Fruit fly (Drosophila melanogaster) whole organism, embryonic: ENCODE data around the gene CG15514.

ENCODE experiments used
- CG12219 ChIP-seq: fragments of 200-800 bp; sonication (Bioruptor generic); optimal IDR thresholded peaks from 3 replicates; lab custom pipeline; 2018; ENCODE audit warnings: missing biosample characterization, mild to moderate bottlenecking, missing genetic modification characterization
- CG13424 ChIP-seq: fragments of 200-800 bp; sonication (Bioruptor generic); optimal IDR thresholded peaks from 2 replicates; lab custom pipeline; 2019; ENCODE audit warnings: missing biosample characterization, mild to moderate bottlenecking, missing genetic modification characterization, moderate library complexity
- CG1529 ChIP-seq: fragments of 200-800 bp; sonication (Bioruptor generic); optimal IDR thresholded peaks from 3 replicates; lab custom pipeline; 2018; ENCODE audit warnings: missing biosample characterization, missing genetic modification characterization
- CG1602 ChIP-seq: fragments of 200-800 bp; sonication (Bioruptor generic); optimal IDR thresholded peaks from 3 replicates; lab custom pipeline; 2016; ENCODE audit warnings: missing biosample characterization, missing genetic modification characterization
- CG17186 ChIP-seq: fragments of 200-800 bp; sonication (Bioruptor generic); optimal IDR thresholded peaks from 3 replicates; lab custom pipeline; 2017; ENCODE audit warnings: missing biosample characterization, missing genetic modification reagents, missing genetic modification characterization
- CG17802 ChIP-seq: fragments of 200-800 bp; sonication (Bioruptor generic); optimal IDR thresholded peaks from 2 replicates; lab custom pipeline; 2018; ENCODE audit warnings: missing biosample characterization, mild to moderate bottlenecking, missing genetic modification characterization, moderate library complexity
- CG2116 ChIP-seq: fragments of 200-800 bp; sonication (Bioruptor generic); optimal IDR thresholded peaks from 3 replicates; lab custom pipeline; 2018; ENCODE audit warnings: missing biosample characterization, mild to moderate bottlenecking, missing genetic modification characterization
- CG2129 ChIP-seq: fragments of 200-800 bp; sonication (Bioruptor generic); IDR thresholded peaks from 2 replicates; pipeline ENCODE4 v1.3.6; 2022; ENCODE audit warnings: missing biosample characterization, missing genetic modification characterization; ENCODE audit not compliant: partially characterized antibody
- CG2199 ChIP-seq: fragments of 200-800 bp; sonication (Bioruptor generic); IDR thresholded peaks from 3 replicates; pipeline ENCODE4 v1.3.6; 2022; ENCODE audit warnings: missing biosample characterization, missing genetic modification characterization
- CG6254 ChIP-seq: fragments of 200-800 bp; sonication (Bioruptor generic); optimal IDR thresholded peaks from 3 replicates; lab custom pipeline; 2017; ENCODE audit warnings: mild to moderate bottlenecking, missing biosample characterization, missing genetic modification reagents, missing genetic modification characterization
- CG8478 ChIP-seq: fragments of >200 bp; optimal IDR thresholded peaks from 2 replicates; lab custom pipeline; 2018
- Dad ChIP-seq: fragments of 200-800 bp; sonication (Bioruptor generic); optimal IDR thresholded peaks from 3 replicates; lab custom pipeline; 2016; ENCODE audit warnings: missing biosample characterization, missing genetic modification characterization
- Deaf1 ChIP-seq: fragments of 200-800 bp; optimal IDR thresholded peaks from 3 replicates; lab custom pipeline; 2019; ENCODE audit warnings: missing biosample characterization, mild to moderate bottlenecking, missing genetic modification characterization, moderate library complexity
- Dll ChIP-seq: fragments of 200-800 bp; sonication (Bioruptor generic); IDR thresholded peaks from 4 replicates; pipeline ENCODE4 v1.3.6; 2022; ENCODE audit warnings: missing biosample characterization, missing genetic modification characterization; ENCODE audit not compliant: partially characterized antibody
- Drgx ChIP-seq: fragments of 200-800 bp; sonication (Bioruptor generic); IDR thresholded peaks from 2 replicates; pipeline ENCODE4 v1.3.6; 2022; ENCODE audit warnings: missing biosample characterization, missing genetic modification characterization
- H2.0 ChIP-seq: fragments of 200-800 bp; sonication (Bioruptor generic); IDR thresholded peaks from 2 replicates; pipeline ENCODE4 v1.3.6; 2022; ENCODE audit warnings: missing biosample characterization, missing genetic modification characterization
- MBD-R2 ChIP-seq: fragments of 200-800 bp; sonication (Bioruptor generic); IDR thresholded peaks from 2 replicates; pipeline ENCODE4 v1.3.6; 2022; ENCODE audit warnings: missing biosample characterization, missing genetic modification characterization
- Nf-YB ChIP-seq: fragments of 200-800 bp; sonication (Bioruptor generic); optimal IDR thresholded peaks from 3 replicates; lab custom pipeline; 2019; ENCODE audit warnings: missing biosample characterization, mild to moderate bottlenecking, missing genetic modification characterization, moderate library complexity
- Opbp ChIP-seq: fragments of 200-800 bp; sonication (Bioruptor generic); IDR thresholded peaks from 3 replicates; pipeline ENCODE4 v1.3.6; 2022; ENCODE audit warnings: missing biosample characterization, missing genetic modification characterization; ENCODE audit not compliant: partially characterized antibody
- Pdp1 ChIP-seq, 2 experiments: fragments of 200-800 bp; sonication (Bioruptor generic); optimal IDR thresholded peaks; 3 replicates each; lab custom pipeline; 2016; ENCODE audit warnings: missing biosample characterization in 2 of 2, missing genetic modification characterization in 2 of 2, mild to moderate bottlenecking in 1 of 2, moderate library complexity in 1 of 2
- Poxn ChIP-seq: fragments of 200-800 bp; sonication (Bioruptor generic); IDR thresholded peaks from 2 replicates; pipeline ENCODE4 v1.3.6; 2022; ENCODE audit warnings: missing biosample characterization, missing genetic modification characterization
- Rx ChIP-seq: fragments of 200-800 bp; sonication (Bioruptor generic); IDR thresholded peaks from 2 replicates; pipeline ENCODE4 v1.3.6; 2022; ENCODE audit warnings: missing biosample characterization, missing genetic modification characterization
- Scr ChIP-seq: fragments of 200-800 bp; sonication (Bioruptor generic); IDR thresholded peaks from 2 replicates; pipeline ENCODE4 v1.3.6; 2022; ENCODE audit warnings: missing biosample characterization, missing genetic modification characterization; ENCODE audit not compliant: partially characterized antibody
- Spps ChIP-seq: fragments of 200-800 bp; sonication (Bioruptor generic); optimal IDR thresholded peaks from 2 replicates; lab custom pipeline; 2018; ENCODE audit warnings: missing biosample characterization, mild to moderate bottlenecking, missing genetic modification characterization
- Sry-β ChIP-seq: fragments of 200-800 bp; sonication (Bioruptor generic); optimal IDR thresholded peaks from 2 replicates; lab custom pipeline; 2018; ENCODE audit warnings: missing biosample characterization, mild to moderate bottlenecking, missing genetic modification characterization, moderate library complexity
- Trl ChIP-seq, 3 experiments: fragments of >200 bp in 2 of 3; fragments of 200-800 bp in 1 of 3; sonication (Bioruptor generic) in 1 of 3; optimal IDR thresholded peaks; 2 replicates in 1 of 3; 3 replicates in 2 of 3; lab custom pipeline; 2016 to 2017; ENCODE audit warnings: missing biosample characterization in 1 of 3, missing genetic modification characterization in 1 of 3
- YL-1 ChIP-seq: fragments of 200-800 bp; sonication (Bioruptor generic); optimal IDR thresholded peaks from 3 replicates; lab custom pipeline; 2017; ENCODE audit warnings: missing biosample characterization, mild to moderate bottlenecking, missing genetic modification characterization
- chif ChIP-seq, 2 experiments: fragments of 200-800 bp; sonication (Bioruptor generic); optimal IDR thresholded peaks; 3 replicates each; lab custom pipeline; 2016; ENCODE audit warnings: missing biosample characterization in 2 of 2, missing genetic modification characterization in 2 of 2
- corto ChIP-seq: fragments of 200-800 bp; sonication (Bioruptor generic); optimal IDR thresholded peaks from 2 replicates; lab custom pipeline; 2016; ENCODE audit warnings: missing biosample characterization, mild to moderate bottlenecking, missing genetic modification characterization, moderate library complexity
- ftz-f1 ChIP-seq: fragments of 200-800 bp; sonication (Bioruptor generic); optimal IDR thresholded peaks from 2 replicates; lab custom pipeline; 2016; ENCODE audit warnings: missing biosample characterization, missing genetic modification characterization
- gem ChIP-seq: fragments of 200-800 bp; sonication (Bioruptor generic); optimal IDR thresholded peaks from 2 replicates; lab custom pipeline; 2019; ENCODE audit warnings: missing biosample characterization, mild to moderate bottlenecking, missing genetic modification characterization, moderate library complexity
- grau ChIP-seq: fragments of 200-800 bp; optimal IDR thresholded peaks from 3 replicates; lab custom pipeline; 2019; ENCODE audit warnings: missing biosample characterization, mild to moderate bottlenecking, missing genetic modification characterization, moderate library complexity
- hkb ChIP-seq, 2 experiments: fragments of 200-800 bp in 1 of 2; fragments of >200 bp in 1 of 2; sonication (Bioruptor generic) in 1 of 2; IDR thresholded peaks in 1 of 2; optimal IDR thresholded peaks in 1 of 2; 2 replicates each; pipeline versions ENCODE4 v1.3.6 to Lab custom; 2017 to 2022; ENCODE audit warnings: missing biosample characterization in 1 of 2, missing genetic modification characterization in 1 of 2
- jing ChIP-seq: fragments of 200-800 bp; sonication (Bioruptor generic); optimal IDR thresholded peaks from 2 replicates; lab custom pipeline; 2018; ENCODE audit warnings: missing biosample characterization, mild to moderate bottlenecking, missing genetic modification characterization
- kay ChIP-seq: fragments of 200-800 bp; sonication (Bioruptor generic); optimal IDR thresholded peaks from 2 replicates; lab custom pipeline; 2016; ENCODE audit warnings: missing biosample characterization, missing genetic modification characterization
- onecut ChIP-seq: fragments of 200-800 bp; sonication (Bioruptor generic); IDR thresholded peaks from 2 replicates; pipeline ENCODE4 v1.3.6; 2022; ENCODE audit warnings: missing biosample characterization, missing genetic modification characterization
- otp ChIP-seq: fragments of 200-800 bp; sonication (Bioruptor generic); IDR thresholded peaks from 3 replicates; pipeline ENCODE4, ENCODE4 v1.3.6; 2022; ENCODE audit warnings: missing biosample characterization, missing genetic modification characterization
- pita ChIP-seq: fragments of 200-800 bp; sonication (Bioruptor generic); optimal IDR thresholded peaks from 2 replicates; lab custom pipeline; 2017; ENCODE audit warnings: missing biosample characterization, mild to moderate bottlenecking, missing genetic modification characterization
- ro ChIP-seq: fragments of 200-800 bp; sonication (Bioruptor generic); IDR thresholded peaks from 2 replicates; pipeline ENCODE4 v1.3.6; 2022; ENCODE audit warnings: missing biosample characterization, missing genetic modification characterization
- scrt ChIP-seq: fragments of 200-800 bp; sonication (Bioruptor generic); optimal IDR thresholded peaks from 2 replicates; lab custom pipeline; 2018; ENCODE audit warnings: missing biosample characterization, mild to moderate bottlenecking, missing genetic modification characterization, moderate library complexity
- sens ChIP-seq: fragments of 200-800 bp; sonication (Bioruptor generic); peaks from one replicate; lab custom pipeline; 2016; ENCODE audit warnings: missing biosample characterization, missing genetic modification characterization
- ssp ChIP-seq: fragments of 200-800 bp; sonication (Bioruptor generic); IDR thresholded peaks from 2 replicates; pipeline ENCODE4 v1.3.6; 2022; ENCODE audit warnings: missing biosample characterization, missing genetic modification characterization
- tap ChIP-seq: fragments of 200-800 bp; optimal IDR thresholded peaks from 3 replicates; lab custom pipeline; 2019; ENCODE audit warnings: missing biosample characterization, mild to moderate bottlenecking, missing genetic modification characterization, moderate library complexity
- tin ChIP-seq: fragments of 200-800 bp; sonication (Bioruptor generic); optimal IDR thresholded peaks from 3 replicates; lab custom pipeline; 2016; ENCODE audit warnings: missing biosample characterization, missing genetic modification characterization
- toy ChIP-seq: fragments of 200-800 bp; sonication (Bioruptor generic); IDR thresholded peaks from 2 replicates; pipeline ENCODE4 v1.3.6; 2022; ENCODE audit warnings: missing biosample characterization, missing genetic modification characterization
- trem ChIP-seq: fragments of 200-800 bp; optimal IDR thresholded peaks from 3 replicates; lab custom pipeline; 2019; ENCODE audit warnings: missing biosample characterization, mild to moderate bottlenecking, missing genetic modification characterization, moderate library complexity
- unc-4 ChIP-seq: fragments of 200-800 bp; sonication (Bioruptor generic); IDR thresholded peaks from 2 replicates; pipeline ENCODE4 v1.3.6; 2022; ENCODE audit warnings: missing biosample characterization, missing genetic modification characterization; ENCODE audit not compliant: partially characterized antibody
- vnd ChIP-seq: fragments of 200-800 bp; sonication (Bioruptor generic); IDR thresholded peaks from 3 replicates; pipeline ENCODE4 v1.3.6; 2022; ENCODE audit warnings: missing biosample characterization, missing genetic modification characterization; ENCODE audit not compliant: partially characterized antibody

CG15514 gene

DNA sequence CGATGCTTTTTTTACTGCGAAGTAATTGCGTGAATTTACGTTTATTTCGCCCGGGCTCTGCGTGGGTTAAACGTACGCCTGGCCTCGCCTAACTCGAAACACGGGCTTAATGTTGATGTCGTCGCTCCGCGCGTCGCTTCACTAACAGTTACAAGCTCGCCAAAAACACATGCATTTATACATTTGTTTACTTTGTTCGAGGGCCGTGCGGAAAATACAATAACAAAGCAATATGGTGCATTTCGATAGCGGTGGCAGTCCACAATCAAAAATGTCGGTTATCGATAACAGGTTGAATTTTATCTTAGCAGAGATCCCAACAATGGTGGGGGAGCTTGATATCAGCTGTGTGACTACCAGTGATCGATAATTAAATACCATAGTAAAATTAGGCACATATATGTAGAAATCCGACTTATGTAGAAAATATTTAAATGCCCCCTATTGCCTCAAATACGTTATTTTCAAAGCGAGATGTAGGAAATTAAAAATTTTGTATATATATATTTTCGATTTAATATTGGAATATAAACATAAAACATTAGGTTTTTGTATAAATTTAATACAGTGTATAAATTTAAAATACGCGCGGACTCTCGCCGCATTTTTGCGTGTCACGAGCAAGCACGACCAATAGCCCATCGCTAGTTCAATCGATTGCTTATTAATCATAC lies 7.5 kb upstream of the CG15514 start, which contains the start of gene Zip99C:
Gene Zip99C (minus strand): TSS at position 220 of the 674 bp plus-strand sequence.
- TF ChIP-seq pita (GFP tag; lab: Kevin White, UChicago) (peak; percentile 92), MBD-R2 (peak; percentile 45), Dad (GFP tag; lab: Kevin White, UChicago) (peak; percentile 2), corto (peak; percentile 25), Trl (optimal IDR thresholded peaks at IDR 0.05; lab: Kevin White, UChicago) (no peak), Trl (GFP tag; optimal IDR thresholded peaks at IDR 0.05; lab: Kevin White, UChicago) (no peak), sens (GFP tag; lab: Kevin White, UChicago) (peak; percentile 78), grau (tag; lab: Kevin White, UChicago) (peak; percentile 41), CG13424 (tag; lab: Kevin White, UChicago) (peak; percentile 23), jing (GFP tag; lab: Kevin White, UChicago) (no peak), CG1602 (GFP tag; lab: Kevin White, UChicago) (peak; percentile 23), Nf-YB (GFP tag; lab: Kevin White, UChicago) (peak; percentile 23), otp (GFP tag; lab: Robert Waterston, UW) (0 out of 3 replicates have a peak, but pooled peaks have one; percentile 32), ftz-f1 (no peak), scrt (no peak), kay (GFP tag; lab: Kevin White, UChicago) (peak; percentile 99), Sry-β (GFP tag; lab: Kevin White, UChicago) (no peak), CG6254 (no peak), CG2129 (peak; percentile 79; the same call in 1 of the 2 replicates), ro (GFP tag; lab: Robert Waterston, UW) (no peak), CG12219 (GFP tag; lab: Kevin White, UChicago) (no peak), H2.0 (GFP tag; lab: Robert Waterston, UW) (peak; percentile 36; the same call in 1 of the 2 replicates), CG1529 (GFP tag; lab: Kevin White, UChicago) (no peak), hkb (optimal IDR thresholded peaks at IDR 0.05; lab: Kevin White, UChicago) (peak; percentile 55), hkb (GFP tag; IDR thresholded peaks at IDR 0.05; lab: Robert Waterston, UW) (0 out of 2 replicates have a peak, but pooled peaks have one; percentile 23), Deaf1 (tag; lab: Kevin White, UChicago) (no peak), gem (tag; lab: Kevin White, UChicago) (peak; percentile 53), trem (tag; lab: Kevin White, UChicago) (peak; percentile 90), ssp (GFP tag; lab: Robert Waterston, UW) (no peak), onecut (GFP tag; lab: Robert Waterston, UW) (peak; percentile 51), Rx (no peak), Dll (GFP tag; lab: Robert Waterston, UW) (peak; percentile 98), Opbp (GFP tag; lab: Robert Waterston, UW) (peak; percentile 89), toy (GFP tag; lab: Robert Waterston, UW) (no peak), Drgx (no peak; the same call in 1 of the 2 replicates), CG8478 (lab: Kevin White, UChicago) (no peak), unc-4 (GFP tag; lab: Robert Waterston, UW) (peak; percentile 82), Pdp1 (GFP tag; optimal IDR thresholded peaks at IDR 0.05; lab: Kevin White, UChicago) (no peak), chif (GFP tag; optimal IDR thresholded peaks at IDR 0.05; lab: Kevin White, UChicago) (peak in 1 of 2 experiments; percentile 2), YL-1 (GFP tag; lab: Kevin White, UChicago) (peak; percentile 50), Poxn (no peak), CG17802 (no peak), CG2199 (no peak), tin (peak; percentile 41), Scr (GFP tag; lab: Robert Waterston, UW) (peak; percentile 94), tap (tag; lab: Kevin White, UChicago) (peak; percentile 39), CG17186 (GFP tag; lab: Kevin White, UChicago) (peak; percentile 70), Spps (tag; lab: Kevin White, UChicago) (no peak), CG2116 (GFP tag; lab: Kevin White, UChicago) (peak; percentile 97), vnd (GFP tag; lab: Robert Waterston, UW) (peak; percentile 88)
